Worm (Caenorhabditis elegans): ENCODE data around the gene cyp-25A4.

DNA sequence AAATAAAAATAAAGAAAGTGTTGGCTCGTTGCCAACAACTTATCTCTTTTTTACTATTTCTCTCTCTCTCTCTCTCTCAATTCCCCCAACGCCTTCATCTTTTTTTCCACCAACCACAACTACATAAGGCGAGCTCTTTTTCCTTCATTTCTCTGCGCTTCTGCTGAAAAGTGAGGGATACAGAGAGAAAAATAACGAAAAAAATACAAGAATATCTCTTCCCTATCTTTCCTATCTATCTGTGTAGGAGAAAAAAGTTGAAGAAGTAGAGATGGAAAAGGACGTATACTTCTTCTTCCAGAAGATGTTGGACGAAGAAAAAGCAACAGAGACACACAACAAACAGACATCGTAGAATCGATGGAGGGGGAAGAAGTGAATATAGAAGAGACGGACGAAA lies 47.0 kb upstream of the cyp-25A4 start:
- TF ChIP-seq hnd-1 (tag; optimal IDR thresholded peaks at IDR 0.05), result no peak
- TF ChIP-seq tbx-37 (GFP tag; conservative IDR thresholded peaks at IDR 0.05), result no peak
- no peak for TF ChIP-seq aly-1 (tag; optimal IDR thresholded peaks at IDR 0.05)
- no peak for TF ChIP-seq scrt-1 (GFP tag; IDR thresholded peaks at IDR 0.05)
- TF ChIP-seq tbx-11 (GFP tag; IDR thresholded peaks at IDR 0.05), result no peak
- TF ChIP-seq ets-7 (tag; optimal IDR thresholded peaks at IDR 0.05), result no peak
- TF ChIP-seq ama-1 (optimal IDR thresholded peaks at IDR 0.05), result no peak
- no peak for TF ChIP-seq ceh-36 (tag; optimal IDR thresholded peaks at IDR 0.05)
- no peak for TF ChIP-seq sea-1 (GFP tag; conservative IDR thresholded peaks at IDR 0.05)

Data from whole organism, early embryonic.